Fruit fly (Drosophila melanogaster): ENCODE data around the gene mub.

DNA sequence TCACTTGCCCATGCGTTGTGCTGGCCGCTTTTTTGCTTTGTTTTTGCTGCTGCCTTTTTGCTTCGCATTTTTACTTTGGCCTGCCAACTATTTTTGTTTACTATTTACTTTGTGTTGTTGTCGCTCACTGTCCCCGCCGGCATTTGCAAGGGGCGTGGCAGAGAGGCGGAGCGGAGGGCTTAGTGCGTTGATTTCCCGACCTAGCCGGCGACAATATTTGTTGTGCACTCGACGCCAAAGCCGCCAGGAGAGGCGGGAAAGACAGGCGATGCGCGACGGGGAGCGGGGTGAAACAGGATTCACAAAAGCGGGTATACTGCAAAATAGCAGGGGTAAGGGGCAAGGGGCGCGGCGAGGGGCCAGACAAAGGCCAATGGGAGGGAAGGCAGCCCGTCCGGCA is 48.1 kb downstream of the mub start:
- TF ChIP-seq Sin3A (optimal IDR thresholded peaks at IDR 0.05) (no peak), Myc (optimal IDR thresholded peaks at IDR 0.05) (no peak), psq (optimal IDR thresholded peaks at IDR 0.05) (no peak), h (optimal IDR thresholded peaks at IDR 0.05) (no peak), ttk (optimal IDR thresholded peaks at IDR 0.05) (no peak)
